Fruit fly (Drosophila melanogaster): ENCODE data around the gene CG1265.

CG1265 gene

dm6 chr3L:4269920-4270319 lies 15.3 kb downstream of the CG1265 start (continued):
- no peak for TF ChIP-seq CG12744 (GFP tag; optimal IDR thresholded peaks at IDR 0.05)
- TF ChIP-seq CG10267 (tag; optimal IDR thresholded peaks at IDR 0.05): peak; percentile 76
- no peak for TF ChIP-seq CG14860 (GFP tag; IDR thresholded peaks at IDR 0.05; ENCODE audit: partially characterized antibody)
- peak; percentile 71 for TF ChIP-seq org-1 (GFP tag; optimal IDR thresholded peaks at IDR 0.05)
- peak; percentile 71 for TF ChIP-seq bcd (GFP tag; optimal IDR thresholded peaks at IDR 0.05)
- TF ChIP-seq hth (optimal IDR thresholded peaks at IDR 0.05): no peak
- TF ChIP-seq TFAM (GFP tag; optimal IDR thresholded peaks at IDR 0.05): no peak
- no peak for TF ChIP-seq ham (GFP tag; IDR thresholded peaks at IDR 0.05)
- TF ChIP-seq CG7556 (GFP tag; optimal IDR thresholded peaks at IDR 0.05): peak; percentile 78
- peak; percentile 83 for TF ChIP-seq Oli (tag; optimal IDR thresholded peaks at IDR 0.05)
- peak; percentile 61; the same call in 2 of the 3 replicates for TF ChIP-seq ci (GFP tag; IDR thresholded peaks at IDR 0.05)
- no peak for TF ChIP-seq gro (GFP tag; optimal IDR thresholded peaks at IDR 0.05)
- no peak for TF ChIP-seq Hsf (GFP tag; optimal IDR thresholded peaks at IDR 0.05)
- peak; percentile 17 for TF ChIP-seq CG18619 (GFP tag; optimal IDR thresholded peaks at IDR 0.05)
- TF ChIP-seq CG8089 (GFP tag; optimal IDR thresholded peaks at IDR 0.05): no peak
- peak; percentile 59 for TF ChIP-seq E2f2 (GFP tag; IDR thresholded peaks at IDR 0.05)
- no peak for TF ChIP-seq her (GFP tag; optimal IDR thresholded peaks at IDR 0.05)
- TF ChIP-seq CrebB (tag; optimal IDR thresholded peaks at IDR 0.05): peak; percentile 60
- no peak for TF ChIP-seq lov (optimal IDR thresholded peaks at IDR 0.05)
- no peak for TF ChIP-seq lov (GFP tag; IDR thresholded peaks at IDR 0.05)
- peak in 1 of 2 experiments; percentile 40 for TF ChIP-seq dpn (GFP tag; optimal IDR thresholded peaks at IDR 0.05)
- TF ChIP-seq PHDP (tag; optimal IDR thresholded peaks at IDR 0.05): peak; percentile 83
- peak; percentile 43; the same call in 1 of the 2 replicates for TF ChIP-seq CG32532 (GFP tag; IDR thresholded peaks at IDR 0.05)
- TF ChIP-seq exex (tag; optimal IDR thresholded peaks at IDR 0.05): peak; percentile 1
- peak; percentile 81 for TF ChIP-seq phol (tag; optimal IDR thresholded peaks at IDR 0.05)
- peak; percentile 84 for TF ChIP-seq Sox100B (GFP tag; optimal IDR thresholded peaks at IDR 0.05)
- peak; percentile 35 for TF ChIP-seq Hand (GFP tag; optimal IDR thresholded peaks at IDR 0.05)
- peak; percentile 53 for TF ChIP-seq caup (GFP tag; optimal IDR thresholded peaks at IDR 0.05; ENCODE audit: severe bottlenecking)
- peak; percentile 13 for TF ChIP-seq CG7271 (tag; optimal IDR thresholded peaks at IDR 0.05)
- peak; percentile 81 for TF ChIP-seq CG17829 (tag; optimal IDR thresholded peaks at IDR 0.05)
- TF ChIP-seq so (GFP tag; IDR thresholded peaks at IDR 0.05): peak; percentile 59; the same call in 2 of the 3 replicates
- TF ChIP-seq odd (GFP tag; optimal IDR thresholded peaks at IDR 0.05): peak; percentile 72
- TF ChIP-seq CG6254 (GFP tag; optimal IDR thresholded peaks at IDR 0.05): peak; percentile 61
- TF ChIP-seq CG33557 (GFP tag; optimal IDR thresholded peaks at IDR 0.05): peak; percentile 69
- 0 out of 3 replicates have a peak, but pooled peaks have one; percentile 31 for TF ChIP-seq CG2889 (GFP tag; IDR thresholded peaks at IDR 0.05)
- TF ChIP-seq NC2α (GFP tag; optimal IDR thresholded peaks at IDR 0.05): no peak
- no peak for TF ChIP-seq nerfin-2 (GFP tag; IDR thresholded peaks at IDR 0.05; ENCODE audit: partially characterized antibody)
- TF ChIP-seq HHEX (GFP tag; optimal IDR thresholded peaks at IDR 0.05): peak; percentile 40
- TF ChIP-seq CG7928 (GFP tag; optimal IDR thresholded peaks at IDR 0.05): peak; percentile 8
- TF ChIP-seq slou (GFP tag; optimal IDR thresholded peaks at IDR 0.05): no peak
- TF ChIP-seq maf-S (GFP tag; optimal IDR thresholded peaks at IDR 0.05): no peak
- peak; percentile 53 for TF ChIP-seq ap (GFP tag; IDR thresholded peaks at IDR 0.05)
- TF ChIP-seq fru (optimal IDR thresholded peaks at IDR 0.05): no peak
- peak; percentile 47; the same call in 1 of the 2 replicates for TF ChIP-seq CG7372 (GFP tag; IDR thresholded peaks at IDR 0.05)
- TF ChIP-seq unpg (GFP tag; optimal IDR thresholded peaks at IDR 0.05): peak; percentile 81
- TF ChIP-seq CG13894 (tag; optimal IDR thresholded peaks at IDR 0.05): no peak
- TF ChIP-seq B-H2 (GFP tag; optimal IDR thresholded peaks at IDR 0.05): no peak
- TF ChIP-seq CG11723 (GFP tag; optimal IDR thresholded peaks at IDR 0.05): peak; percentile 41
- TF ChIP-seq CG18011 (GFP tag; optimal IDR thresholded peaks at IDR 0.05): peak; percentile 32
- no peak for TF ChIP-seq CG2129 (GFP tag; IDR thresholded peaks at IDR 0.05; ENCODE audit: partially characterized antibody)
- TF ChIP-seq Dfd (GFP tag; optimal IDR thresholded peaks at IDR 0.05): no peak
